Fruit fly (Drosophila melanogaster) whole organism, embryonic: ENCODE measurements around the gene ND-B18.

Source experiments
- Aef1 ChIP-seq: fragments of 200-800 bp; sonication (Bioruptor generic); IDR thresholded peaks from 3 replicates; pipeline ENCODE4 v1.3.6; 2022; ENCODE audit warnings: missing biosample characterization, missing genetic modification characterization
- BEAF-32 ChIP-seq: fragments of 200-800 bp; sonication (Bioruptor generic); optimal IDR thresholded peaks from 3 replicates; lab custom pipeline; 2017; ENCODE audit warnings: missing biosample characterization, missing genetic modification characterization, mild to moderate bottlenecking, moderate library complexity, missing genetic modification reagents
- CG10431 ChIP-seq: fragments of 200-800 bp; sonication (Bioruptor generic); optimal IDR thresholded peaks from 3 replicates; lab custom pipeline; 2018; ENCODE audit warnings: missing biosample characterization, mild to moderate bottlenecking, missing genetic modification characterization
- CG11560 ChIP-seq: fragments of 200-800 bp; sonication (Bioruptor generic); IDR thresholded peaks from 3 replicates; pipeline ENCODE4 v1.3.6; 2022; ENCODE audit warnings: missing biosample characterization, missing genetic modification characterization
- CG12744 ChIP-seq: fragments of 200-800 bp; sonication (Bioruptor generic); optimal IDR thresholded peaks from 2 replicates; lab custom pipeline; 2016; ENCODE audit warnings: missing biosample characterization, missing genetic modification characterization
- CG13894 ChIP-seq: fragments of 200-800 bp; sonication (Bioruptor generic); optimal IDR thresholded peaks from 3 replicates; lab custom pipeline; 2018; ENCODE audit warnings: missing biosample characterization, mild to moderate bottlenecking, missing genetic modification characterization, moderate library complexity
- CG14710 ChIP-seq: fragments of 200-800 bp; sonication (Bioruptor generic); optimal IDR thresholded peaks from 3 replicates; lab custom pipeline; 2019; ENCODE audit warnings: missing biosample characterization, mild to moderate bottlenecking, missing genetic modification characterization, moderate library complexity
- CG15073 ChIP-seq: fragments of 200-800 bp; sonication (Bioruptor generic); optimal IDR thresholded peaks from 2 replicates; lab custom pipeline; 2016; ENCODE audit warnings: missing biosample characterization, missing genetic modification characterization
- CG15269 ChIP-seq: fragments of 200-800 bp; sonication (Bioruptor generic); optimal IDR thresholded peaks from 2 replicates; lab custom pipeline; 2018; ENCODE audit warnings: missing biosample characterization, mild to moderate bottlenecking, missing genetic modification characterization, moderate library complexity
- CG18599 ChIP-seq: fragments of 200-800 bp; sonication (Bioruptor generic); optimal IDR thresholded peaks from 3 replicates; lab custom pipeline; 2017; ENCODE audit warnings: missing biosample characterization, missing genetic modification characterization, mild to moderate bottlenecking, moderate library complexity, missing genetic modification reagents
- CG3065 ChIP-seq: fragments of 200-800 bp; sonication (Bioruptor generic); optimal IDR thresholded peaks from 2 replicates; lab custom pipeline; 2016; ENCODE audit warnings: missing biosample characterization, missing genetic modification characterization
- CG4282 ChIP-seq: fragments of 200-800 bp; sonication (Bioruptor generic); optimal IDR thresholded peaks from 2 replicates; lab custom pipeline; 2016; ENCODE audit warnings: missing biosample characterization, missing genetic modification characterization
- CG5953 ChIP-seq: fragments of 200-800 bp; sonication (Bioruptor generic); IDR thresholded peaks from 2 replicates; pipeline ENCODE4 v1.3.6; 2022; ENCODE audit warnings: missing biosample characterization, missing genetic modification characterization
- CG6254 ChIP-seq: fragments of 200-800 bp; sonication (Bioruptor generic); optimal IDR thresholded peaks from 3 replicates; lab custom pipeline; 2017; ENCODE audit warnings: mild to moderate bottlenecking, missing biosample characterization, missing genetic modification reagents, missing genetic modification characterization
- CG6654 ChIP-seq: fragments of 200-800 bp; sonication (Bioruptor generic); optimal IDR thresholded peaks from 2 replicates; lab custom pipeline; 2017; ENCODE audit warnings: missing biosample characterization, mild to moderate bottlenecking, missing genetic modification characterization
- CG6689 ChIP-seq: fragments of 200-800 bp; sonication (Bioruptor generic); IDR thresholded peaks from 2 replicates; pipeline ENCODE4 v1.3.6; 2022; ENCODE audit warnings: missing biosample characterization, missing genetic modification characterization
- CG7745 ChIP-seq: fragments of 200-800 bp; sonication (Bioruptor generic); optimal IDR thresholded peaks from 2 replicates; lab custom pipeline; 2018; ENCODE audit warnings: missing biosample characterization, mild to moderate bottlenecking, missing genetic modification characterization, moderate library complexity
- D19B ChIP-seq: fragments of 200-800 bp; sonication (Bioruptor generic); optimal IDR thresholded peaks from 2 replicates; lab custom pipeline; 2017; ENCODE audit warnings: missing biosample characterization, mild to moderate bottlenecking, missing genetic modification characterization
- Dbx ChIP-seq: fragments of 200-800 bp; sonication (Bioruptor generic); IDR thresholded peaks from 3 replicates; pipeline ENCODE4 v1.3.6; 2022; ENCODE audit warnings: missing biosample characterization, missing genetic modification characterization
- Deaf1 ChIP-seq: fragments of 200-800 bp; optimal IDR thresholded peaks from 3 replicates; lab custom pipeline; 2019; ENCODE audit warnings: missing biosample characterization, mild to moderate bottlenecking, missing genetic modification characterization, moderate library complexity
- Fer2 ChIP-seq: fragments of 200-800 bp; sonication (Bioruptor generic); optimal IDR thresholded peaks from 2 replicates; lab custom pipeline; 2018; ENCODE audit warnings: missing biosample characterization, mild to moderate bottlenecking, missing genetic modification characterization, moderate library complexity
- Fer3 ChIP-seq: fragments of 200-800 bp; sonication (Bioruptor generic); optimal IDR thresholded peaks from 2 replicates; lab custom pipeline; 2018; ENCODE audit warnings: missing biosample characterization, mild to moderate bottlenecking, missing genetic modification characterization, moderate library complexity
- HLHmδ ChIP-seq: fragments of 200-800 bp; sonication (Bioruptor generic); optimal IDR thresholded peaks from 2 replicates; lab custom pipeline; 2018; ENCODE audit warnings: missing biosample characterization, mild to moderate bottlenecking, missing genetic modification characterization, moderate library complexity
- HmgZ ChIP-seq: fragments of 200-800 bp; sonication (Bioruptor generic); optimal IDR thresholded peaks from 2 replicates; lab custom pipeline; 2018; ENCODE audit warnings: missing biosample characterization, mild to moderate bottlenecking, missing genetic modification characterization
- Hmr ChIP-seq: fragments of 200-800 bp; sonication (Bioruptor generic); optimal IDR thresholded peaks from 3 replicates; lab custom pipeline; 2017; ENCODE audit warnings: mild to moderate bottlenecking, missing biosample characterization, missing genetic modification reagents, missing genetic modification characterization
- Kr ChIP-seq: fragments of 200-800 bp; sonication (Bioruptor generic); optimal IDR thresholded peaks from 2 replicates; lab custom pipeline; 2017; ENCODE audit warnings: missing biosample characterization, mild to moderate bottlenecking, missing genetic modification characterization
- NK7.1 ChIP-seq: fragments of 200-800 bp; sonication (Bioruptor generic); optimal IDR thresholded peaks from 3 replicates; lab custom pipeline; 2016; ENCODE audit warnings: missing biosample characterization, missing genetic modification characterization
- Nf-YA ChIP-seq: fragments of 200-800 bp; sonication (Bioruptor generic); IDR thresholded peaks from 2 replicates; pipeline ENCODE4 v1.3.6; 2022; ENCODE audit warnings: missing biosample characterization, missing genetic modification characterization
- Nf-YC ChIP-seq: fragments of 200-800 bp; optimal IDR thresholded peaks from 3 replicates; lab custom pipeline; 2019; ENCODE audit warnings: missing biosample characterization, mild to moderate bottlenecking, missing genetic modification characterization, moderate library complexity
- NfI ChIP-seq: fragments of 200-800 bp; sonication (Bioruptor generic); optimal IDR thresholded peaks from 3 replicates; lab custom pipeline; 2018; ENCODE audit warnings: missing biosample characterization, mild to moderate bottlenecking, missing genetic modification characterization, moderate library complexity
- Rx ChIP-seq: fragments of 200-800 bp; sonication (Bioruptor generic); IDR thresholded peaks from 2 replicates; pipeline ENCODE4 v1.3.6; 2022; ENCODE audit warnings: missing biosample characterization, missing genetic modification characterization
- Taf1 ChIP-seq: fragments of 200-800 bp; sonication (Bioruptor generic); IDR thresholded peaks from 2 replicates; pipeline ENCODE4 v1.3.6; 2022; ENCODE audit warnings: missing biosample characterization, missing genetic modification characterization
- esg ChIP-seq: fragments of 200-800 bp; sonication (Bioruptor generic); conservative IDR thresholded peaks from 2 replicates; pipeline ENCODE4 v1.3.6; 2022; ENCODE audit warnings: missing biosample characterization, missing genetic modification characterization
- gce ChIP-seq: fragments of 200-800 bp; sonication (Bioruptor generic); IDR thresholded peaks from 3 replicates; pipeline ENCODE4 v1.3.6; 2022; ENCODE audit warnings: missing biosample characterization, missing genetic modification characterization
- gcm2 ChIP-seq: fragments of 200-800 bp; sonication (Bioruptor generic); optimal IDR thresholded peaks from 2 replicates; lab custom pipeline; 2016; ENCODE audit warnings: missing biosample characterization, missing genetic modification characterization
- gem ChIP-seq: fragments of 200-800 bp; sonication (Bioruptor generic); optimal IDR thresholded peaks from 2 replicates; lab custom pipeline; 2019; ENCODE audit warnings: missing biosample characterization, mild to moderate bottlenecking, missing genetic modification characterization, moderate library complexity
- ham ChIP-seq: fragments of 200-800 bp; sonication (Bioruptor generic); IDR thresholded peaks from 2 replicates; pipeline ENCODE4 v1.3.6; 2022; ENCODE audit warnings: missing biosample characterization, missing genetic modification characterization
- hth ChIP-seq: fragments of >200 bp; optimal IDR thresholded peaks from 2 replicates; lab custom pipeline; 2017; ENCODE audit warnings: inconsistent platforms
- jing ChIP-seq: fragments of 200-800 bp; sonication (Bioruptor generic); optimal IDR thresholded peaks from 2 replicates; lab custom pipeline; 2018; ENCODE audit warnings: missing biosample characterization, mild to moderate bottlenecking, missing genetic modification characterization
- kni ChIP-seq: fragments of 200-800 bp; sonication (Bioruptor generic); optimal IDR thresholded peaks from 3 replicates; lab custom pipeline; 2017; ENCODE audit warnings: mild to moderate bottlenecking, missing biosample characterization, missing genetic modification reagents, missing genetic modification characterization
- maf-S ChIP-seq: fragments of 200-800 bp; sonication (Bioruptor generic); optimal IDR thresholded peaks from 2 replicates; lab custom pipeline; 2016; ENCODE audit warnings: missing biosample characterization, missing genetic modification characterization
- run ChIP-seq: fragments of 200-800 bp; sonication (Bioruptor generic); optimal IDR thresholded peaks from 3 replicates; lab custom pipeline; 2018; ENCODE audit warnings: missing biosample characterization, mild to moderate bottlenecking, missing genetic modification characterization
- shn ChIP-seq: fragments of 200-800 bp; sonication (Bioruptor generic); optimal IDR thresholded peaks from 3 replicates; lab custom pipeline; 2016; ENCODE audit warnings: missing biosample characterization, missing genetic modification characterization
- tap ChIP-seq: fragments of 200-800 bp; optimal IDR thresholded peaks from 3 replicates; lab custom pipeline; 2019; ENCODE audit warnings: missing biosample characterization, mild to moderate bottlenecking, missing genetic modification characterization, moderate library complexity
- tio ChIP-seq: fragments of 200-800 bp; sonication (Bioruptor generic); optimal IDR thresholded peaks from 2 replicates; lab custom pipeline; 2017; ENCODE audit warnings: missing biosample characterization, missing genetic modification characterization, inconsistent platforms
- tna ChIP-seq: fragments of 200-800 bp; sonication (Bioruptor generic); IDR thresholded peaks from 2 replicates; pipeline ENCODE4 v1.3.6; 2022; ENCODE audit warnings: missing biosample characterization, missing genetic modification characterization; ENCODE audit not compliant: partially characterized antibody
- twi ChIP-seq: fragments of 200-800 bp; optimal IDR thresholded peaks from 2 replicates; lab custom pipeline; 2019; ENCODE audit warnings: missing biosample characterization, mild to moderate bottlenecking, missing genetic modification characterization, moderate library complexity
- unpg ChIP-seq: fragments of 200-800 bp; sonication (Bioruptor generic); optimal IDR thresholded peaks from 3 replicates; lab custom pipeline; 2018; ENCODE audit warnings: missing biosample characterization, mild to moderate bottlenecking, missing genetic modification characterization, moderate library complexity
- z ChIP-seq: fragments of 200-800 bp; sonication (Bioruptor generic); IDR thresholded peaks from 3 replicates; pipeline ENCODE4 v1.3.6; 2022; ENCODE audit warnings: missing biosample characterization, missing genetic modification characterization
- zfh2 ChIP-seq: fragments of 200-800 bp; sonication (Bioruptor generic); optimal IDR thresholded peaks from 2 replicates; lab custom pipeline; 2016; ENCODE audit warnings: missing biosample characterization, missing genetic modification characterization

Gene ND-B18

DNA sequence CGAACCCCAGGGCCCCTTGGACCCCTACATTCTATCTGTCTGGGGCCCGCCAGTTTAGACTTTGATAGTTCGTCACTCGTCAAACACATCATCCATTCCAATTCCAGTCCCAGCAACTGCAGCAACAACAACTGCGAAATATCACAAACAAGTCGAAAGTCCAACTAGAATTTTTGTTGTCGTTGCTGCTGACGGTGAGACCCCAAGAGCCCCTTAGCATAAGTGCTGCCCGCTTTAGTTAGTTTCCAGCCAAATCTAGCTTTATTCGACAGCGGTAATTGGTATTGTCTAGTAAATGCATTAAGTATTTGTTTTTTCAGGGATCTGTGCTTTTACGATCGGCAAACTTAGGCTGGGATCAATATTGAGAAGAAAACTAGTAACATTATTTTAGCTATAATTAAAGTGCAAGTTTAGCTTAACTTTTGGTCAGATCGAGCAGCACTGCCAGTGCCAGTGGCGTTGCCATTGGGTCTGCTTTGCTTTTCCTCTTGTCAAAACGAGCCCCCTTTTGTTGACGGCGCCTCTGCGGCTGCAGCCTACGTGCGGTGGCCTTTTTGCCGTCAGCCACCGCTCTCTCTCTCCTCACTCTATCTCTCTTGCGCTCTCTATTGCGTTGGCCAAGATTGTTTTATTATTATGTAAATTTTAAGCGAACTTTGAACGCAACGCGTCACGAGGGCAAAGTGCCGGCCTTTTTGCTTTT is 11.3 kb downstream of the ND-B18 start (continued):
- TF ChIP-seq CG6254 (GFP tag; lab: Kevin White, UChicago) (peak; percentile 63), CG14710 (tag; lab: Kevin White, UChicago) (peak; percentile 75), esg (GFP tag; lab: Robert Waterston, UW) (peak; percentile 81), BEAF-32 (peak; percentile 11), Rx (GFP tag; lab: Robert Waterston, UW) (peak; percentile 84), CG6654 (peak; percentile 46), gce (GFP tag; lab: Robert Waterston, UW) (peak; percentile 51; the same call in 1 of the 3 replicates), Aef1 (peak; percentile 89), Fer2 (tag; lab: Kevin White, UChicago) (peak; percentile 67), shn (GFP tag; lab: Kevin White, UChicago) (peak; percentile 96), Nf-YC (tag; lab: Kevin White, UChicago) (peak; percentile 82), CG15073 (GFP tag; lab: Kevin White, UChicago) (peak; percentile 58), CG10431 (GFP tag; lab: Kevin White, UChicago) (peak; percentile 32), D19B (peak; percentile 72), Deaf1 (peak; percentile 64), zfh2 (GFP tag; lab: Kevin White, UChicago) (peak; percentile 93), Fer3 (tag; lab: Kevin White, UChicago) (peak; percentile 79), twi (peak; percentile 68), HLHmδ (no peak), CG5953 (GFP tag; lab: Robert Waterston, UW) (peak; percentile 83), CG7745 (tag; lab: Kevin White, UChicago) (no peak), gcm2 (GFP tag; lab: Kevin White, UChicago) (peak; percentile 82), jing (peak; percentile 71), tap (tag; lab: Kevin White, UChicago) (peak; percentile 72), NK7.1 (GFP tag; lab: Kevin White, UChicago) (peak; percentile 84), CG18599 (GFP tag; lab: Kevin White, UChicago) (peak; percentile 95), tna (GFP tag; lab: Robert Waterston, UW) (no peak), run (tag; lab: Kevin White, UChicago) (peak; percentile 69), Kr (GFP tag; lab: Kevin White, UChicago) (no peak), CG11560 (peak; percentile 80), hth (no peak), tio (GFP tag; lab: Kevin White, UChicago) (peak; percentile 77), Hmr (GFP tag; lab: Kevin White, UChicago) (peak; percentile 93), gem (peak; percentile 91), NfI (GFP tag; lab: Kevin White, UChicago) (peak; percentile 89), CG12744 (peak; percentile 87), CG6689 (GFP tag; lab: Robert Waterston, UW) (peak; percentile 84), unpg (peak; percentile 86), maf-S (GFP tag; lab: Kevin White, UChicago) (peak; percentile 88), Dbx (GFP tag; lab: Robert Waterston, UW) (peak; percentile 91), ham (GFP tag; lab: Robert Waterston, UW) (peak; percentile 61), HmgZ (tag; lab: Kevin White, UChicago) (peak; percentile 88), CG3065 (GFP tag; lab: Kevin White, UChicago) (peak; percentile 73), Taf1 (GFP tag; lab: Robert Waterston, UW) (peak; percentile 82), CG4282 (GFP tag; lab: Kevin White, UChicago) (peak; percentile 86), kni (peak; percentile 55), Nf-YA (GFP tag; lab: Robert Waterston, UW) (peak; percentile 66), z (GFP tag; lab: Robert Waterston, UW) (no peak), CG15269 (tag; lab: Kevin White, UChicago) (peak; percentile 91), CG13894 (peak; percentile 79)
